Fruit fly (Drosophila melanogaster) whole organism, embryonic: ENCODE measurements around the gene CG10185.
A peak's percentile ranks its signal among the peaks of the same experiment; 100 is the strongest.

ENCODE experiments used
- Aef1 ChIP-seq: fragments of 200-800 bp; sonication (Bioruptor generic); IDR thresholded peaks from 3 replicates; pipeline ENCODE4 v1.3.6; 2022; ENCODE audit warnings: missing biosample characterization, missing genetic modification characterization
- BEAF-32 ChIP-seq: fragments of 200-800 bp; sonication (Bioruptor generic); optimal IDR thresholded peaks from 3 replicates; lab custom pipeline; 2017; ENCODE audit warnings: missing biosample characterization, missing genetic modification characterization, mild to moderate bottlenecking, moderate library complexity, missing genetic modification reagents
- Bgb ChIP-seq: fragments of 200-800 bp; sonication (Bioruptor generic); IDR thresholded peaks from 2 replicates; pipeline ENCODE4 v1.3.6; 2022; ENCODE audit warnings: missing biosample characterization, missing genetic modification characterization; ENCODE audit not compliant: partially characterized antibody
- CG10147 ChIP-seq: fragments of 200-800 bp; sonication (Bioruptor generic); optimal IDR thresholded peaks from 2 replicates; lab custom pipeline; 2019; ENCODE audit warnings: missing biosample characterization, mild to moderate bottlenecking, missing genetic modification characterization, moderate library complexity
- CG10366 ChIP-seq: fragments of 200-800 bp; sonication (Bioruptor generic); IDR thresholded peaks from 2 replicates; pipeline ENCODE4 v1.3.6; 2022; ENCODE audit warnings: missing biosample characterization, missing genetic modification characterization
- CG10959 ChIP-seq: fragments of 200-800 bp; sonication (Bioruptor generic); IDR thresholded peaks from 2 replicates; pipeline ENCODE4 v1.3.6; 2022; ENCODE audit warnings: missing biosample characterization, missing genetic modification characterization
- CG12104 ChIP-seq: fragments of 200-800 bp; sonication (Bioruptor generic); optimal IDR thresholded peaks from 3 replicates; lab custom pipeline; 2016; ENCODE audit warnings: missing biosample characterization, missing genetic modification characterization
- CG12942 ChIP-seq: fragments of 200-800 bp; sonication (Bioruptor generic); optimal IDR thresholded peaks from 3 replicates; lab custom pipeline; 2016; ENCODE audit warnings: missing biosample characterization, missing genetic modification characterization
- CG1529 ChIP-seq: fragments of 200-800 bp; sonication (Bioruptor generic); optimal IDR thresholded peaks from 3 replicates; lab custom pipeline; 2018; ENCODE audit warnings: missing biosample characterization, missing genetic modification characterization
- CG1602 ChIP-seq: fragments of 200-800 bp; sonication (Bioruptor generic); optimal IDR thresholded peaks from 3 replicates; lab custom pipeline; 2016; ENCODE audit warnings: missing biosample characterization, missing genetic modification characterization
- CG17612 ChIP-seq: fragments of 200-800 bp; sonication (Bioruptor generic); IDR thresholded peaks from 2 replicates; pipeline ENCODE4 v1.3.6; 2022; ENCODE audit warnings: missing biosample characterization, missing genetic modification characterization
- CG3163 ChIP-seq: fragments of 200-800 bp; sonication (Bioruptor generic); optimal IDR thresholded peaks from 3 replicates; lab custom pipeline; 2016; ENCODE audit warnings: missing biosample characterization, missing genetic modification characterization
- CG34422 ChIP-seq: fragments of 200-800 bp; sonication (Bioruptor generic); IDR thresholded peaks from 3 replicates; pipeline ENCODE4 v1.3.6; 2022; ENCODE audit warnings: missing biosample characterization, missing genetic modification characterization
- CG42726 ChIP-seq: fragments of 200-800 bp; sonication (Bioruptor generic); IDR thresholded peaks from 2 replicates; pipeline ENCODE4 v1.3.6; 2022; ENCODE audit warnings: missing biosample characterization, missing genetic modification characterization; ENCODE audit not compliant: partially characterized antibody
- CG43689 ChIP-seq: fragments of 200-800 bp; sonication (Bioruptor generic); IDR thresholded peaks from 2 replicates; pipeline ENCODE4 v1.3.6; 2022; ENCODE audit warnings: missing biosample characterization, missing genetic modification characterization
- CG4617 ChIP-seq: fragments of 200-800 bp; sonication (Bioruptor generic); optimal IDR thresholded peaks from 3 replicates; lab custom pipeline; 2016; ENCODE audit warnings: missing biosample characterization, missing genetic modification characterization, borderline replicate concordance
- CG4820 ChIP-seq: fragments of 200-800 bp; sonication (Bioruptor generic); optimal IDR thresholded peaks from 3 replicates; lab custom pipeline; 2016; ENCODE audit warnings: missing biosample characterization, missing genetic modification characterization
- CG5245 ChIP-seq: fragments of 200-800 bp; sonication (Bioruptor generic); optimal IDR thresholded peaks from 3 replicates; lab custom pipeline; 2016; ENCODE audit warnings: missing biosample characterization, missing genetic modification characterization
- CG6791 ChIP-seq: fragments of 200-800 bp; sonication (Bioruptor generic); IDR thresholded peaks from 3 replicates; pipeline ENCODE4 v1.3.6; 2022; ENCODE audit warnings: missing biosample characterization, missing genetic modification characterization; ENCODE audit not compliant: partially characterized antibody
- CG7357 ChIP-seq: fragments of 200-800 bp; sonication (Bioruptor generic); IDR thresholded peaks from 3 replicates; pipeline ENCODE4 v1.3.6; 2022; ENCODE audit warnings: missing biosample characterization, missing genetic modification characterization
- CG7963 ChIP-seq: fragments of 200-800 bp; sonication (Bioruptor generic); IDR thresholded peaks from 3 replicates; pipeline ENCODE4 v1.3.6; 2022; ENCODE audit warnings: missing biosample characterization, missing genetic modification characterization; ENCODE audit not compliant: partially characterized antibody
- CG9215 ChIP-seq: fragments of 200-800 bp; sonication (Bioruptor generic); IDR thresholded peaks from 2 replicates; pipeline ENCODE4 v1.3.6; 2022; ENCODE audit warnings: missing biosample characterization, missing genetic modification characterization
- CG9437 ChIP-seq: fragments of 200-800 bp; sonication (Bioruptor generic); optimal IDR thresholded peaks from 2 replicates; lab custom pipeline; 2018; ENCODE audit warnings: missing biosample characterization, mild to moderate bottlenecking, missing genetic modification characterization
- D19B ChIP-seq: fragments of 200-800 bp; sonication (Bioruptor generic); optimal IDR thresholded peaks from 2 replicates; lab custom pipeline; 2017; ENCODE audit warnings: missing biosample characterization, mild to moderate bottlenecking, missing genetic modification characterization
- Dad ChIP-seq: fragments of 200-800 bp; sonication (Bioruptor generic); optimal IDR thresholded peaks from 3 replicates; lab custom pipeline; 2016; ENCODE audit warnings: missing biosample characterization, missing genetic modification characterization
- Doc2 ChIP-seq: fragments of 200-800 bp; sonication (Bioruptor generic); IDR thresholded peaks from 2 replicates; pipeline ENCODE4 v1.3.6; 2022; ENCODE audit warnings: missing biosample characterization, missing genetic modification characterization
- Dref ChIP-seq: fragments of 200-800 bp; sonication (Bioruptor generic); IDR thresholded peaks from 2 replicates; pipeline ENCODE4 v1.3.6; 2022; ENCODE audit warnings: missing biosample characterization, missing genetic modification characterization
- Meics ChIP-seq: fragments of 200-800 bp; sonication (Bioruptor generic); optimal IDR thresholded peaks from 2 replicates; lab custom pipeline; 2017; ENCODE audit warnings: missing biosample characterization, mild to moderate bottlenecking, missing genetic modification characterization
- Neu2 ChIP-seq: fragments of 200-800 bp; sonication (Bioruptor generic); optimal IDR thresholded peaks from 3 replicates; lab custom pipeline; 2016; ENCODE audit warnings: missing biosample characterization, missing genetic modification characterization, borderline replicate concordance
- Optix ChIP-seq: fragments of 200-800 bp; sonication (Bioruptor generic); IDR thresholded peaks from 3 replicates; pipeline ENCODE4 v1.3.6; 2022; ENCODE audit warnings: missing biosample characterization, missing genetic modification characterization
- Ravus ChIP-seq: fragments of 200-800 bp; sonication (Bioruptor generic); IDR thresholded peaks from 2 replicates; pipeline ENCODE4 v1.3.6; 2022; ENCODE audit warnings: missing biosample characterization, missing genetic modification characterization
- Sin3A ChIP-seq: fragments of >200 bp; optimal IDR thresholded peaks from 2 replicates; lab custom pipeline; 2018
- ara ChIP-seq: fragments of 200-800 bp; sonication (Bioruptor generic); IDR thresholded peaks from 2 replicates; pipeline ENCODE4 v1.3.6; 2022; ENCODE audit warnings: missing biosample characterization, missing genetic modification characterization
- ato ChIP-seq: fragments of 200-800 bp; sonication (Bioruptor generic); IDR thresholded peaks from 2 replicates; pipeline ENCODE4 v1.3.6; 2022; ENCODE audit warnings: missing biosample characterization, missing genetic modification characterization; ENCODE audit not compliant: partially characterized antibody
- az2 ChIP-seq: fragments of 200-800 bp; sonication (Bioruptor generic); optimal IDR thresholded peaks from 3 replicates; lab custom pipeline; 2016; ENCODE audit warnings: missing biosample characterization, missing genetic modification characterization
- caup ChIP-seq: fragments of 200-800 bp; sonication (Bioruptor generic); optimal IDR thresholded peaks from 3 replicates; lab custom pipeline; 2017; ENCODE audit warnings: missing biosample characterization, mild to moderate bottlenecking, missing genetic modification characterization, moderate library complexity; ENCODE audit not compliant: severe bottlenecking
- ci ChIP-seq: fragments of 200-800 bp; sonication (Bioruptor generic); IDR thresholded peaks from 3 replicates; pipeline ENCODE4 v1.3.6; 2022; ENCODE audit warnings: missing biosample characterization, missing genetic modification characterization
- dmrt99B ChIP-seq: fragments of 200-800 bp; sonication (Bioruptor generic); optimal IDR thresholded peaks from 2 replicates; lab custom pipeline; 2018; ENCODE audit warnings: missing biosample characterization, mild to moderate bottlenecking, missing genetic modification characterization, moderate library complexity
- fd96Cb ChIP-seq: fragments of 200-800 bp; sonication (Bioruptor generic); optimal IDR thresholded peaks from 2 replicates; lab custom pipeline; 2018; ENCODE audit warnings: missing biosample characterization, mild to moderate bottlenecking, missing genetic modification characterization, moderate library complexity
- kah ChIP-seq: fragments of 200-800 bp; sonication (Bioruptor generic); optimal IDR thresholded peaks from 2 replicates; lab custom pipeline; 2018; ENCODE audit warnings: missing biosample characterization, mild to moderate bottlenecking, missing genetic modification characterization
- klu ChIP-seq: fragments of 200-800 bp; sonication (Bioruptor generic); IDR thresholded peaks from 2 replicates; pipeline ENCODE4 v1.3.6; 2022; ENCODE audit warnings: missing biosample characterization, missing genetic modification characterization
- org-1 ChIP-seq: fragments of 200-800 bp; sonication (Bioruptor generic); optimal IDR thresholded peaks from 2 replicates; lab custom pipeline; 2017; ENCODE audit warnings: missing biosample characterization, missing genetic modification characterization
- otp ChIP-seq: fragments of 200-800 bp; sonication (Bioruptor generic); IDR thresholded peaks from 3 replicates; pipeline ENCODE4, ENCODE4 v1.3.6; 2022; ENCODE audit warnings: missing biosample characterization, missing genetic modification characterization
- pita ChIP-seq: fragments of 200-800 bp; sonication (Bioruptor generic); optimal IDR thresholded peaks from 2 replicates; lab custom pipeline; 2017; ENCODE audit warnings: missing biosample characterization, mild to moderate bottlenecking, missing genetic modification characterization
- pros ChIP-seq: fragments of 200-800 bp; sonication (Bioruptor generic); optimal IDR thresholded peaks from 3 replicates; lab custom pipeline; 2019; ENCODE audit warnings: missing biosample characterization, mild to moderate bottlenecking, missing genetic modification characterization, moderate library complexity
- psq ChIP-seq: fragments of 200-800 bp; sonication (Bioruptor generic); optimal IDR thresholded peaks from 2 replicates; lab custom pipeline; 2017; ENCODE audit warnings: missing biosample characterization, missing genetic modification characterization
- ranshi ChIP-seq: fragments of 200-800 bp; sonication (Bioruptor generic); IDR thresholded peaks from 2 replicates; pipeline ENCODE4 v1.3.6; 2022; ENCODE audit warnings: missing biosample characterization, missing genetic modification characterization
- salm ChIP-seq: fragments of 200-800 bp; sonication (Bioruptor generic); optimal IDR thresholded peaks from 2 replicates; lab custom pipeline; 2018; ENCODE audit warnings: missing biosample characterization, mild to moderate bottlenecking, missing genetic modification characterization
- shn ChIP-seq: fragments of 200-800 bp; sonication (Bioruptor generic); optimal IDR thresholded peaks from 3 replicates; lab custom pipeline; 2016; ENCODE audit warnings: missing biosample characterization, missing genetic modification characterization
- vnd ChIP-seq: fragments of 200-800 bp; sonication (Bioruptor generic); IDR thresholded peaks from 3 replicates; pipeline ENCODE4 v1.3.6; 2022; ENCODE audit warnings: missing biosample characterization, missing genetic modification characterization; ENCODE audit not compliant: partially characterized antibody

CG10185 gene

DNA sequence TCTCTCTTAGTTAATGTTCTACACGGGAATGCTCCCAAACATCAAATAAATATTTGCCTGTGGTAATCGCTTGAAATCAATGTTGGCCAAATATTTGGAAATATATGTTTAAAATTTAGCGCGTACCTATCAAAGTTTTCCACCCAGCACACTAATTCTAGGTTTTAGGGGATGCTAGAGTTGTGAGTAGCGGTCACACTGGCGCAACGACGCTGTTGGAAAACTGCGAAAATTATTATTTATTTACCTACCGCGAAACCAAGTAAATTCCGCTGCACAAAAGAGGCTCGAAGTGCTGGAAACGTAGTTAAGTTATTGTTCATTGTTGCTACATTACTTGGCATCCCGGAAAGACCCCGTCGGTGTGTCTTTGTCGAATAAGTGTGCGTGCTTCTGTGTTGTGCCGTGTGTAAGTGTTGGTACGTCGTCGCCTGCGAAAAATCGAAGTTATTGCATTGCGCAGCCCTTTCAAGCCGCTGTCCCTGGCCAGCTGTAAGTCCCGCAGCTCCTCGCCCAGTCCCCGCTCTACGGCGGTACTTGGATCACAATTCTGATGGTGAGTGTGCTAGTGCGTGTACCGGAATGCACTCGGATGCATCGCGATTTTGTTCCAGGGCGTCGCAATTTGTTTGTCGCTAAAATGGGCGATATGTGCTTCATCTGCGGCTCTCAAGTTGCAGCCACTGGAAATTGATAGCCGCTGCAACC, 16.6 kb downstream of the CG10185 start, which contains the start of gene msps (continued):
- no peak for TF ChIP-seq shn (GFP tag; lab: Kevin White, UChicago)
- TF ChIP-seq CG4820 (GFP tag; lab: Kevin White, UChicago), result no peak
- no peak for TF ChIP-seq org-1
- TF ChIP-seq CG12942 (GFP tag; lab: Kevin White, UChicago), result no peak
- TF ChIP-seq CG1529, result no peak
- TF ChIP-seq Dref (GFP tag; lab: Robert Waterston, UW), result peak; percentile 32; the same call in 1 of the 2 replicates
- no peak for TF ChIP-seq CG10959 (GFP tag; lab: Robert Waterston, UW)
- no peak for TF ChIP-seq Ravus
- no peak for TF ChIP-seq D19B (GFP tag; lab: Kevin White, UChicago)
- no peak for TF ChIP-seq Aef1 (GFP tag; lab: Robert Waterston, UW)
- TF ChIP-seq CG5245 (GFP tag; lab: Kevin White, UChicago), result no peak
- TF ChIP-seq Dad, result no peak
- TF ChIP-seq CG10366, result no peak
- no peak for TF ChIP-seq Meics (GFP tag; lab: Kevin White, UChicago)
- no peak for TF ChIP-seq CG12104 (GFP tag; lab: Kevin White, UChicago)
- TF ChIP-seq CG1602 (GFP tag; lab: Kevin White, UChicago), result no peak
- TF ChIP-seq CG43689 (GFP tag; lab: Robert Waterston, UW), result no peak
- no peak for TF ChIP-seq klu (GFP tag; lab: Robert Waterston, UW)
- no peak for TF ChIP-seq CG7357 (GFP tag; lab: Robert Waterston, UW)
- TF ChIP-seq ranshi (GFP tag; lab: Robert Waterston, UW), result no peak
- TF ChIP-seq az2 (GFP tag; lab: Kevin White, UChicago), result no peak
- peak; percentile 43 for TF ChIP-seq BEAF-32
- no peak for TF ChIP-seq kah (GFP tag; lab: Kevin White, UChicago)
- TF ChIP-seq vnd (GFP tag; lab: Robert Waterston, UW), result peak; percentile 54; the same call in 2 of the 3 replicates
- TF ChIP-seq otp, result no peak
- no peak for TF ChIP-seq CG9215 (GFP tag; lab: Robert Waterston, UW)
- TF ChIP-seq CG34422 (GFP tag; lab: Robert Waterston, UW), result peak; percentile 49; the same call in 1 of the 3 replicates
- TF ChIP-seq ato, result peak; percentile 65; the same call in 1 of the 2 replicates
- TF ChIP-seq ara, result no peak
- TF ChIP-seq ci, result 0 out of 3 replicates have a peak, but pooled peaks have one; percentile 5
- peak; percentile 89 for TF ChIP-seq CG6791 (GFP tag; lab: Robert Waterston, UW)
- TF ChIP-seq pita (GFP tag; lab: Kevin White, UChicago), result peak; percentile 70
- no peak for TF ChIP-seq Neu2 (GFP tag; lab: Kevin White, UChicago)
- peak; percentile 89 for TF ChIP-seq CG7963 (GFP tag; lab: Robert Waterston, UW)
- peak; percentile 58; the same call in 1 of the 2 replicates for TF ChIP-seq Bgb (GFP tag; lab: Robert Waterston, UW)
- TF ChIP-seq dmrt99B (tag; lab: Kevin White, UChicago), result no peak
- TF ChIP-seq Doc2 (GFP tag; lab: Robert Waterston, UW), result no peak
- TF ChIP-seq CG4617 (GFP tag; lab: Kevin White, UChicago), result peak; percentile 95
- no peak for TF ChIP-seq CG17612
- no peak for TF ChIP-seq salm (tag; lab: Kevin White, UChicago)
- TF ChIP-seq Sin3A, result peak; percentile 56
- TF ChIP-seq CG42726, result peak; percentile 64; the same call in 1 of the 2 replicates
- no peak for TF ChIP-seq psq
- no peak for TF ChIP-seq CG9437 (GFP tag; lab: Kevin White, UChicago)
- TF ChIP-seq CG3163, result no peak
- TF ChIP-seq fd96Cb, result no peak
- no peak for TF ChIP-seq caup (GFP tag; lab: Kevin White, UChicago)
- TF ChIP-seq CG10147 (GFP tag; lab: Kevin White, UChicago), result no peak
- TF ChIP-seq Optix (GFP tag; lab: Robert Waterston, UW), result no peak
- no peak for TF ChIP-seq pros (GFP tag; lab: Kevin White, UChicago)
